Fruit fly (Drosophila melanogaster): ENCODE measurements around the gene TwdlZ.

DNA sequence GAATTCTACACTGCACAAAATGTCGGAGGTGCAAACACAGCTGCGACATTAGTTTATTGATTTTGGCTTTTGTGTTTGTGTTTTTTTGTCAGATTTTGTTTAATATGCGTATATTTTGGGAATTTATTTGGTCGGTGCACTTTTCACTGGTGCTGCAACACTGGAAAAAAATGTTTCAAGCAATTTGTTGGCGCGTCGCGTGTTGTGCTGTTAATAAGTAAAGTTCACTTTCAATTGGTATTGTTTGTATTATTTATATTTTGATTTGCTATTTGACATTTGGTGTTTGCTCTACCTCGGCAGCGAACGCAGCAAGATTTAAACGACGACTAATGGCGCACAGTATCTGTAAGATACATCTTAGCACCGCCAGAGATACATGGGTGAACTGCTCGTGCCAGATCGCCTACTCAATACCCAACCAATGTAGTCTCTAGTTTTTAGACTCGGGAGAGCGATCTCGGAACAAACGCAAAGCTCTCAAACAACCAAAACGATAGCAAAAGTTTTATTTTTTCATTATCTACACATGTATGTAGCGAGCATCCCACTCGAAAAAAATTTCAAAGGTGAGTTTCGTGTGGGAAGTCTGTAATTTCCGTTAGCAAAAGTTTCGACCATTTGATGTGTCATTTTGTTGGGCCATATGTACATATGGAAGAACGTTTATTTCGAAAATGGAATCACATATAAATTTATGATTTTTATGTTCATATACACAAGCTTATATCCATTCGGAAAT, 44.4 kb downstream of the TwdlZ start:
- no peak for TF ChIP-seq CG11902 (GFP tag; optimal IDR thresholded peaks at IDR 0.05)
- no peak for TF ChIP-seq CG31627 (GFP tag; optimal IDR thresholded peaks at IDR 0.05)
- TF ChIP-seq fkh (GFP tag; optimal IDR thresholded peaks at IDR 0.05) = peak; percentile 55
